Fruit fly (Drosophila melanogaster): Measurements from ENCODE around the gene ash2.
A peak's percentile ranks its signal among the peaks of the same experiment; 100 is the strongest.

ash2 gene

dm6 chr3R:24661679-24662411 is 11.9 kb downstream of the ash2 start, which contains the start of gene Ppox (continued):
- TF ChIP-seq CG32767 (GFP tag; IDR thresholded peaks at IDR 0.05): no peak
- TF ChIP-seq bbx (GFP tag; IDR thresholded peaks at IDR 0.05; ENCODE audit: partially characterized antibody): peak; percentile 94
- TF ChIP-seq CG31365 (tag; optimal IDR thresholded peaks at IDR 0.05): no peak
- TF ChIP-seq cwo (GFP tag; optimal IDR thresholded peaks at IDR 0.05): no peak
- TF ChIP-seq CG9437 (GFP tag; optimal IDR thresholded peaks at IDR 0.05): no peak
- TF ChIP-seq slbo (GFP tag; IDR thresholded peaks at IDR 0.05): no peak
- no peak for TF ChIP-seq CG2120 (GFP tag; optimal IDR thresholded peaks at IDR 0.05)
- TF ChIP-seq CG18262 (tag; optimal IDR thresholded peaks at IDR 0.05): no peak
- TF ChIP-seq CG12659 (GFP tag; optimal IDR thresholded peaks at IDR 0.05): peak; percentile 15
- peak; percentile 65 for TF ChIP-seq Sry-δ (GFP tag; optimal IDR thresholded peaks at IDR 0.05)
- no peak for TF ChIP-seq ind (GFP tag; optimal IDR thresholded peaks at IDR 0.05)
- no peak for TF ChIP-seq Hr78 (GFP tag; optimal IDR thresholded peaks at IDR 0.05)
- peak; percentile 94 for TF ChIP-seq amos (GFP tag; IDR thresholded peaks at IDR 0.05; ENCODE audit: partially characterized antibody)
- TF ChIP-seq slp2 (GFP tag; optimal IDR thresholded peaks at IDR 0.05): no peak
- TF ChIP-seq Rfx (GFP tag; IDR thresholded peaks at IDR 0.05): no peak
- no peak for TF ChIP-seq CG17361 (GFP tag; IDR thresholded peaks at IDR 0.05)
- no peak for TF ChIP-seq Hand (GFP tag; optimal IDR thresholded peaks at IDR 0.05)
- TF ChIP-seq trem (tag; optimal IDR thresholded peaks at IDR 0.05): no peak
- TF ChIP-seq CG15011 (GFP tag; optimal IDR thresholded peaks at IDR 0.05): no peak
- no peak for TF ChIP-seq sc (optimal IDR thresholded peaks at IDR 0.05)
- no peak for TF ChIP-seq sc (GFP tag; optimal IDR thresholded peaks at IDR 0.05)
- TF ChIP-seq CG2678 (tag; optimal IDR thresholded peaks at IDR 0.05): no peak
- no peak for TF ChIP-seq Sin3A (optimal IDR thresholded peaks at IDR 0.05)
- TF ChIP-seq pita (GFP tag; optimal IDR thresholded peaks at IDR 0.05): no peak
- TF ChIP-seq CG3407 (GFP tag; optimal IDR thresholded peaks at IDR 0.05): no peak
- TF ChIP-seq Med (GFP tag): peak; percentile 32
- no peak for TF ChIP-seq CG2712 (tag; optimal IDR thresholded peaks at IDR 0.05)
- no peak for TF ChIP-seq sd (tag; optimal IDR thresholded peaks at IDR 0.05)
- peak; percentile 69 for TF ChIP-seq MBD-R2 (GFP tag; IDR thresholded peaks at IDR 0.05)
- TF ChIP-seq ase (GFP tag; IDR thresholded peaks at IDR 0.05): no peak
- TF ChIP-seq bsh (GFP tag; optimal IDR thresholded peaks at IDR 0.05): peak in 1 of 2 experiments; percentile 5
- peak; percentile 4 for TF ChIP-seq sug (tag; optimal IDR thresholded peaks at IDR 0.05)
- TF ChIP-seq CG31441 (GFP tag; IDR thresholded peaks at IDR 0.05): no peak
- peak; percentile 89 for TF ChIP-seq Opbp (GFP tag; IDR thresholded peaks at IDR 0.05; ENCODE audit: partially characterized antibody)
- TF ChIP-seq ftz-f1 (GFP tag; optimal IDR thresholded peaks at IDR 0.05): no peak
- TF ChIP-seq ssp (GFP tag; IDR thresholded peaks at IDR 0.05): no peak
- no peak for TF ChIP-seq bab2 (GFP tag; optimal IDR thresholded peaks at IDR 0.05)
- TF ChIP-seq CG7372 (GFP tag; IDR thresholded peaks at IDR 0.05): peak; percentile 85
- no peak for TF ChIP-seq dimm (GFP tag; IDR thresholded peaks at IDR 0.05)
- TF ChIP-seq CG30403 (GFP tag; optimal IDR thresholded peaks at IDR 0.05): no peak
- no peak for TF ChIP-seq ash1 (GFP tag; optimal IDR thresholded peaks at IDR 0.05)
- no peak for TF ChIP-seq CG11398 (GFP tag; optimal IDR thresholded peaks at IDR 0.05)
- no peak for TF ChIP-seq Fer1 (GFP tag; optimal IDR thresholded peaks at IDR 0.05)
- TF ChIP-seq chinmo (GFP tag; IDR thresholded peaks at IDR 0.05; ENCODE audit: partially characterized antibody): peak; percentile 88; the same call in 3 of the 4 replicates
- TF ChIP-seq CG7839 (tag; optimal IDR thresholded peaks at IDR 0.05): no peak
- no peak for TF ChIP-seq seq (GFP tag; IDR thresholded peaks at IDR 0.05)
- peak; percentile 91 for TF ChIP-seq vnd (GFP tag; IDR thresholded peaks at IDR 0.05; ENCODE audit: partially characterized antibody)
- TF ChIP-seq ato (GFP tag; IDR thresholded peaks at IDR 0.05; ENCODE audit: partially characterized antibody): peak; percentile 66
- no peak for TF ChIP-seq CG14710 (tag; optimal IDR thresholded peaks at IDR 0.05)
- TF ChIP-seq knrl (GFP tag; IDR thresholded peaks at IDR 0.05; ENCODE audit: partially characterized antibody): peak; percentile 92
